Fruit fly (Drosophila melanogaster) whole organism, embryonic: ENCODE measurements around the gene Nf-YC.

Experiments used
- Asciz ChIP-seq: fragments of 200-800 bp; sonication (Bioruptor generic); optimal IDR thresholded peaks from 2 replicates; lab custom pipeline; 2017; ENCODE audit warnings: missing biosample characterization, mild to moderate bottlenecking, missing genetic modification characterization, missing genetic modification reagents
- B-H2 ChIP-seq: fragments of 200-800 bp; sonication (Bioruptor generic); optimal IDR thresholded peaks from 2 replicates; lab custom pipeline; 2018; ENCODE audit warnings: missing biosample characterization, mild to moderate bottlenecking, missing genetic modification characterization
- Bdp1 ChIP-seq: fragments of 200-800 bp; sonication (Bioruptor generic); optimal IDR thresholded peaks from 3 replicates; lab custom pipeline; 2016; ENCODE audit warnings: missing biosample characterization, missing genetic modification characterization
- CG10366 ChIP-seq: fragments of 200-800 bp; sonication (Bioruptor generic); IDR thresholded peaks from 2 replicates; pipeline ENCODE4 v1.3.6; 2022; ENCODE audit warnings: missing biosample characterization, missing genetic modification characterization
- CG13287 ChIP-seq: fragments of 200-800 bp; sonication (Bioruptor generic); IDR thresholded peaks from 2 replicates; pipeline ENCODE4 v1.3.6; 2022; ENCODE audit warnings: missing biosample characterization, missing genetic modification characterization; ENCODE audit not compliant: partially characterized antibody
- CG14710 ChIP-seq: fragments of 200-800 bp; sonication (Bioruptor generic); optimal IDR thresholded peaks from 3 replicates; lab custom pipeline; 2019; ENCODE audit warnings: missing biosample characterization, mild to moderate bottlenecking, missing genetic modification characterization, moderate library complexity
- CG14860 ChIP-seq: fragments of 200-800 bp; sonication (Bioruptor generic); IDR thresholded peaks from 3 replicates; pipeline ENCODE4 v1.3.6; 2022; ENCODE audit warnings: missing biosample characterization, missing genetic modification characterization; ENCODE audit not compliant: partially characterized antibody
- CG1602 ChIP-seq: fragments of 200-800 bp; sonication (Bioruptor generic); optimal IDR thresholded peaks from 3 replicates; lab custom pipeline; 2016; ENCODE audit warnings: missing biosample characterization, missing genetic modification characterization
- CG1603 ChIP-seq: fragments of 200-800 bp; sonication (Bioruptor generic); optimal IDR thresholded peaks from 2 replicates; lab custom pipeline; 2019; ENCODE audit warnings: missing biosample characterization, mild to moderate bottlenecking, missing genetic modification characterization, moderate library complexity
- CG16813 ChIP-seq: fragments of 200-800 bp; sonication (Bioruptor generic); IDR thresholded peaks from 3 replicates; pipeline ENCODE4 v1.3.6; 2022; ENCODE audit warnings: missing biosample characterization, missing genetic modification characterization; ENCODE audit not compliant: partially characterized antibody
- CG16863 ChIP-seq: fragments of 200-800 bp; sonication (Bioruptor generic); optimal IDR thresholded peaks from 3 replicates; lab custom pipeline; 2016; ENCODE audit warnings: missing biosample characterization, missing genetic modification characterization
- CG18619 ChIP-seq: fragments of 200-800 bp; sonication (Bioruptor generic); optimal IDR thresholded peaks from 3 replicates; lab custom pipeline; 2017; ENCODE audit warnings: missing biosample characterization, mild to moderate bottlenecking, missing genetic modification characterization
- CG2129 ChIP-seq: fragments of 200-800 bp; sonication (Bioruptor generic); IDR thresholded peaks from 2 replicates; pipeline ENCODE4 v1.3.6; 2022; ENCODE audit warnings: missing biosample characterization, missing genetic modification characterization; ENCODE audit not compliant: partially characterized antibody
- CG3281 ChIP-seq: fragments of 200-800 bp; sonication (Bioruptor generic); optimal IDR thresholded peaks from 3 replicates; lab custom pipeline; 2017; ENCODE audit warnings: missing biosample characterization, mild to moderate bottlenecking, missing genetic modification characterization
- CG42726 ChIP-seq: fragments of 200-800 bp; sonication (Bioruptor generic); IDR thresholded peaks from 2 replicates; pipeline ENCODE4 v1.3.6; 2022; ENCODE audit warnings: missing biosample characterization, missing genetic modification characterization; ENCODE audit not compliant: partially characterized antibody
- CG4360 ChIP-seq: fragments of 200-800 bp; sonication (Bioruptor generic); IDR thresholded peaks from 2 replicates; pipeline ENCODE4 v1.3.6; 2022; ENCODE audit warnings: missing biosample characterization, missing genetic modification characterization
- CG4617 ChIP-seq: fragments of 200-800 bp; sonication (Bioruptor generic); optimal IDR thresholded peaks from 3 replicates; lab custom pipeline; 2016; ENCODE audit warnings: missing biosample characterization, missing genetic modification characterization, borderline replicate concordance
- CG5180 ChIP-seq: fragments of 200-800 bp; sonication (Bioruptor generic); optimal IDR thresholded peaks from 3 replicates; lab custom pipeline; 2017; ENCODE audit warnings: missing biosample characterization, missing genetic modification characterization, mild to moderate bottlenecking, moderate library complexity, missing genetic modification reagents
- CG5953 ChIP-seq: fragments of 200-800 bp; sonication (Bioruptor generic); IDR thresholded peaks from 2 replicates; pipeline ENCODE4 v1.3.6; 2022; ENCODE audit warnings: missing biosample characterization, missing genetic modification characterization
- CG6813 ChIP-seq: fragments of 200-800 bp; sonication (Bioruptor generic); optimal IDR thresholded peaks from 2 replicates; lab custom pipeline; 2017; ENCODE audit warnings: missing biosample characterization, missing genetic modification characterization, mild to moderate bottlenecking, moderate library complexity, missing genetic modification reagents
- Fer1 ChIP-seq: fragments of 200-800 bp; sonication (Bioruptor generic); optimal IDR thresholded peaks from 2 replicates; lab custom pipeline; 2017; ENCODE audit warnings: missing biosample characterization, mild to moderate bottlenecking, missing genetic modification characterization
- HmgZ ChIP-seq: fragments of 200-800 bp; sonication (Bioruptor generic); optimal IDR thresholded peaks from 2 replicates; lab custom pipeline; 2018; ENCODE audit warnings: missing biosample characterization, mild to moderate bottlenecking, missing genetic modification characterization
- Hr39 ChIP-seq: fragments of >200 bp; optimal IDR thresholded peaks from 2 replicates; lab custom pipeline; 2017
- Meics ChIP-seq: fragments of 200-800 bp; sonication (Bioruptor generic); optimal IDR thresholded peaks from 2 replicates; lab custom pipeline; 2017; ENCODE audit warnings: missing biosample characterization, mild to moderate bottlenecking, missing genetic modification characterization
- Opbp ChIP-seq: fragments of 200-800 bp; sonication (Bioruptor generic); IDR thresholded peaks from 3 replicates; pipeline ENCODE4 v1.3.6; 2022; ENCODE audit warnings: missing biosample characterization, missing genetic modification characterization; ENCODE audit not compliant: partially characterized antibody
- Ravus ChIP-seq: fragments of 200-800 bp; sonication (Bioruptor generic); IDR thresholded peaks from 2 replicates; pipeline ENCODE4 v1.3.6; 2022; ENCODE audit warnings: missing biosample characterization, missing genetic modification characterization
- Scr ChIP-seq: fragments of 200-800 bp; sonication (Bioruptor generic); IDR thresholded peaks from 2 replicates; pipeline ENCODE4 v1.3.6; 2022; ENCODE audit warnings: missing biosample characterization, missing genetic modification characterization; ENCODE audit not compliant: partially characterized antibody
- ase ChIP-seq: fragments of 200-800 bp; sonication (Bioruptor generic); IDR thresholded peaks from 3 replicates; pipeline ENCODE4 v1.3.6; 2022; ENCODE audit warnings: missing biosample characterization, missing genetic modification characterization
- btn ChIP-seq: fragments of 200-800 bp; sonication (Bioruptor generic); optimal IDR thresholded peaks from 2 replicates; lab custom pipeline; 2016; ENCODE audit warnings: missing biosample characterization, missing genetic modification characterization
- chinmo ChIP-seq: fragments of 200-800 bp; sonication (Bioruptor generic); IDR thresholded peaks from 4 replicates; pipeline ENCODE4 v1.3.6; 2022; ENCODE audit warnings: missing biosample characterization, missing genetic modification characterization; ENCODE audit not compliant: partially characterized antibody
- crp ChIP-seq, 2 experiments: fragments of 200-800 bp; sonication (Bioruptor generic); optimal IDR thresholded peaks; 2 replicates in 1 of 2; 3 replicates in 1 of 2; lab custom pipeline; 2017; ENCODE audit warnings: missing biosample characterization in 2 of 2, missing genetic modification characterization in 2 of 2, mild to moderate bottlenecking in 1 of 2, moderate library complexity in 1 of 2
- dan ChIP-seq: fragments of 200-800 bp; sonication (Bioruptor generic); IDR thresholded peaks from 2 replicates; pipeline ENCODE4 v1.3.6; 2022; ENCODE audit warnings: missing biosample characterization, missing genetic modification characterization
- dmrt11E ChIP-seq: fragments of 200-800 bp; sonication (Bioruptor generic); optimal IDR thresholded peaks from 3 replicates; lab custom pipeline; 2018; ENCODE audit warnings: missing biosample characterization, mild to moderate bottlenecking, missing genetic modification characterization, moderate library complexity
- emc ChIP-seq: fragments of 200-800 bp; sonication (Bioruptor generic); optimal IDR thresholded peaks from 2 replicates; lab custom pipeline; 2016; ENCODE audit warnings: missing biosample characterization, missing genetic modification characterization
- exex ChIP-seq: fragments of 200-800 bp; sonication (Bioruptor generic); optimal IDR thresholded peaks from 4 replicates; lab custom pipeline; 2018; ENCODE audit warnings: missing biosample characterization, mild to moderate bottlenecking, missing genetic modification characterization, moderate library complexity
- fd3F ChIP-seq: fragments of 200-800 bp; sonication (Bioruptor generic); optimal IDR thresholded peaks from 2 replicates; lab custom pipeline; 2018; ENCODE audit warnings: missing biosample characterization, mild to moderate bottlenecking, missing genetic modification characterization, moderate library complexity
- ftz-f1 ChIP-seq: fragments of 200-800 bp; sonication (Bioruptor generic); optimal IDR thresholded peaks from 2 replicates; lab custom pipeline; 2016; ENCODE audit warnings: missing biosample characterization, missing genetic modification characterization
- inv ChIP-seq: fragments of 200-800 bp; sonication (Bioruptor generic); IDR thresholded peaks from 2 replicates; pipeline ENCODE4 v1.3.6; 2022; ENCODE audit warnings: missing biosample characterization, missing genetic modification characterization; ENCODE audit not compliant: partially characterized antibody
- jing ChIP-seq: fragments of 200-800 bp; sonication (Bioruptor generic); optimal IDR thresholded peaks from 2 replicates; lab custom pipeline; 2018; ENCODE audit warnings: missing biosample characterization, mild to moderate bottlenecking, missing genetic modification characterization
- luna ChIP-seq: fragments of 200-800 bp; sonication (Bioruptor generic); optimal IDR thresholded peaks from 2 replicates; lab custom pipeline; 2016; ENCODE audit warnings: missing biosample characterization, missing genetic modification characterization
- nerfin-1 ChIP-seq: fragments of 200-800 bp; sonication (Bioruptor generic); optimal IDR thresholded peaks from 3 replicates; lab custom pipeline; 2019; ENCODE audit warnings: missing biosample characterization, mild to moderate bottlenecking, missing genetic modification characterization, moderate library complexity
- sqz ChIP-seq: fragments of 200-800 bp; sonication (Bioruptor generic); optimal IDR thresholded peaks from 3 replicates; lab custom pipeline; 2018; ENCODE audit warnings: missing biosample characterization, mild to moderate bottlenecking, missing genetic modification characterization
- tna ChIP-seq: fragments of 200-800 bp; sonication (Bioruptor generic); IDR thresholded peaks from 2 replicates; pipeline ENCODE4 v1.3.6; 2022; ENCODE audit warnings: missing biosample characterization, missing genetic modification characterization; ENCODE audit not compliant: partially characterized antibody
- tx ChIP-seq: fragments of 200-800 bp; sonication (Bioruptor generic); optimal IDR thresholded peaks from 2 replicates; lab custom pipeline; 2016; ENCODE audit warnings: missing biosample characterization, missing genetic modification characterization
- zen ChIP-seq: fragments of 200-800 bp; sonication (Bioruptor generic); optimal IDR thresholded peaks from 3 replicates; lab custom pipeline; 2018; ENCODE audit warnings: missing biosample characterization, mild to moderate bottlenecking, missing genetic modification characterization, moderate library complexity
- zen2 ChIP-seq: fragments of 200-800 bp; sonication (Bioruptor generic); IDR thresholded peaks from 3 replicates; pipeline ENCODE4 v1.3.6; 2022; ENCODE audit warnings: missing biosample characterization, missing genetic modification characterization; ENCODE audit not compliant: partially characterized antibody

Gene Nf-YC

DNA sequence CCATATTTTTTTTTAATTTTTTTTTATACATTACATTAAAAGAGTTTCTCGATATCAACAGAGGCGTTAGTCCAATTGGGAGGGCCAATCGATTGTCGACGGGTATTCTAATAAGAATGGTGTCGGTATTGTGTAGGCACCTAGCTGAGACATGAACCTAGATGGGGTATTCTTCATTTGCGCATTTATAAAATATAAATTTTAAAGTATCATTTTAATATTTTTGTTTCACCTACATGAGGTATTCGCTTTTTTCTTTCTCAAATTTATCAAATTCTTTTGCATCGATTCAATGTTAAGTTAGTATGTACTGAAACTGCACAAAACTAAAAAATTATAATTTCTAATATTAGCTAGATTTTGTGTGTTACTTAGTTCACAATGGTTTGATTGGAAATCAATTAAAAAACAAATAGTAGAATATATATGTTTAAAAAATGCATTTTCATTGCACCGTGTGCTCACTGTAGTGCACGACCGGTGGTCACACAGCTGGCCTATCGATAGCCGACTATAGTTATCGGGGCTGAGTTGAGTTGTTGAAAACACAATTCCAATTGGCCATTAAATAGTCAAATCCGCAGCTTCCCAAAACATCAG is 23.2 kb upstream of the Nf-YC start, which contains the start of the genes CG14435 and Tmf (continued):
- TF ChIP-seq HmgZ (tag; lab: Kevin White, UChicago) (peak; percentile 57), Bdp1 (peak; percentile 50), dmrt11E (tag; lab: Kevin White, UChicago) (peak; percentile 84), jing (GFP tag; lab: Kevin White, UChicago) (peak; percentile 44), dan (GFP tag; lab: Robert Waterston, UW) (peak; percentile 76), zen2 (GFP tag; lab: Robert Waterston, UW) (peak; percentile 29; the same call in 1 of the 3 replicates), ase (peak; percentile 85), CG5180 (GFP tag; lab: Kevin White, UChicago) (peak; percentile 47), CG6813 (GFP tag; lab: Kevin White, UChicago) (no peak), tx (GFP tag; lab: Kevin White, UChicago) (peak; percentile 18), chinmo (0 out of 4 replicates have a peak, but pooled peaks have one; percentile 48), CG4360 (GFP tag; lab: Robert Waterston, UW) (0 out of 2 replicates have a peak, but pooled peaks have one; percentile 19), nerfin-1 (tag; lab: Kevin White, UChicago) (peak; percentile 77), CG14710 (tag; lab: Kevin White, UChicago) (peak; percentile 91), Asciz (GFP tag; lab: Kevin White, UChicago) (no peak), CG18619 (GFP tag; lab: Kevin White, UChicago) (peak; percentile 83)

DNA sequence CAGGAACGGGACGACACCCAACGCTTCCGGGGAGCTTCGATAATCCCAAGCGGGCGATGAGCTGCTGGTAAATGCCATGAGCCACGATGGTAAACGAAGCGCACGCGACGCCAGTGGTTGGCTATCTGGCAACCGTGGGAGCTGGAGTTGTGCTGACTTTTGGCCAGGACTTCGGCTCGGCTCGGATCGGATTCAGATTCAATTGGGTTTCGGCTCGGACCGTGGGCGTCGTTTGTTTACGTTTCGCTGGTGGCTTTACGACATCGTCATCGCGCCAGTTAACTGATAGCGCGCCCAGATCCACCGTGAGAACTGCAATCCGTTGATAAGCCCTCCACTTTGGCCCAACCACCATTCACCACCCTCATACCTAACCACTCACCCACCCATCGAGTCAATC is 11.9 kb upstream of the Nf-YC start, which contains the start of gene mAChR-C:
Gene mAChR-C (minus strand): TSS at position 101 of the 400 bp plus-strand sequence.
- TF ChIP-seq luna (GFP tag; lab: Kevin White, UChicago) (no peak), exex (tag; lab: Kevin White, UChicago) (no peak), Meics (GFP tag; lab: Kevin White, UChicago) (no peak), btn (no peak), CG5953 (GFP tag; lab: Robert Waterston, UW) (no peak), CG1603 (tag; lab: Kevin White, UChicago) (no peak), Fer1 (GFP tag; lab: Kevin White, UChicago) (no peak), emc (no peak), B-H2 (GFP tag; lab: Kevin White, UChicago) (no peak), CG1602 (GFP tag; lab: Kevin White, UChicago) (no peak), zen (tag; lab: Kevin White, UChicago) (no peak), fd3F (GFP tag; lab: Kevin White, UChicago) (no peak), ftz-f1 (no peak), Hr39 (lab: Kevin White, UChicago) (no peak), CG10366 (GFP tag; lab: Robert Waterston, UW) (no peak), sqz (GFP tag; lab: Kevin White, UChicago) (no peak)

DNA sequence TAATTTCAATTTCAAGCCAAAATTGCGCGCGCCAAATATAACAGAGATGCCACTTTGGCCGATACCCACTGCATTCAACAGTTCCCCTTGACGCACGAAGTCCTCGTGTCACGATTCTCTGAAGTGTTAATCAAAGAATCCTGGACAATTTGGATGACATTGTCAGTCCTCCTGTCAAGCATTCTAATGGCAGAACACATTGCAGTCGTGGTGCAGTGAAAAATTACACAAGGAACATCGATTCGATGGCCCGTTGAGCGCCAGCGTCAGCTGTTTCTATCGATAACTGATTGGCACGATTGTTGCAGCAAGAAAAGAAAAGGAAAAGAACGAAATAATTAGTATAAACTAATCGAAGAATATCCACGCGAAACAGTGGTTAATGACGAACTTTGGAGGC is 3.5 kb upstream of the Nf-YC start, which contains the start of gene nonC:
Gene nonC (plus strand): TSS at position 294 of the 400 bp plus-strand sequence.
- TF ChIP-seq CG2129 (GFP tag; lab: Robert Waterston, UW) (peak; percentile 72; the same call in 1 of the 2 replicates), CG42726 (GFP tag; lab: Robert Waterston, UW) (peak; percentile 86), Scr (GFP tag; lab: Robert Waterston, UW) (peak; percentile 93), CG4617 (peak; percentile 40), CG14860 (peak; percentile 90), crp (GFP tag; optimal IDR thresholded peaks at IDR 0.05; lab: Kevin White, UChicago) (peak; percentile 37 to 86), CG16863 (GFP tag; lab: Kevin White, UChicago) (no peak), tna (GFP tag; lab: Robert Waterston, UW) (peak; percentile 84), Ravus (no peak), inv (GFP tag; lab: Robert Waterston, UW) (peak; percentile 88), HmgZ (tag; lab: Kevin White, UChicago) (peak; percentile 60), CG3281 (GFP tag; lab: Kevin White, UChicago) (no peak), CG16813 (peak; percentile 90), Opbp (peak; percentile 76), CG13287 (GFP tag; lab: Robert Waterston, UW) (peak; percentile 91)
